Worm (Caenorhabditis elegans) whole organism, L1 larva: ENCODE measurements around the gene C10C6.7.

Source experiments
- C34B4.2 ChIP-seq: sonication (generic microtip); optimal IDR thresholded peaks from 2 replicates; lab custom pipeline; 2017; ENCODE audit warnings: mild to moderate bottlenecking, missing genetic modification characterization, missing compliant biosample characterization
- Y116A8C.19 ChIP-seq: sonication (generic microtip); optimal IDR thresholded peaks from 2 replicates; lab custom pipeline; 2016; ENCODE audit warnings: missing compliant biosample characterization, missing genetic modification characterization, borderline replicate concordance
- aha-1 ChIP-seq: fragments of 150-350 bp; optimal IDR thresholded peaks from 2 replicates; lab custom pipeline; 2014; ENCODE audit warnings: missing biosample characterization, missing genetic modification characterization
- blmp-1 ChIP-seq: fragments of 150-350 bp; optimal IDR thresholded peaks from 2 replicates; lab custom pipeline; 2014; ENCODE audit warnings: missing biosample characterization, missing genetic modification characterization
- ceh-8 ChIP-seq: fragments of 200-800 bp; sonication (Bioruptor generic); optimal IDR thresholded peaks from 2 replicates; lab custom pipeline; 2018; ENCODE audit warnings: mild to moderate bottlenecking, missing genetic modification characterization, moderate library complexity, missing compliant biosample characterization
- ceh-82 ChIP-seq, 3 experiments: fragments of 150-350 bp in 1 of 3; sonication (generic microtip) in 2 of 3; optimal IDR thresholded peaks; 2 replicates each; lab custom pipeline; 2014 to 2017; ENCODE audit warnings: missing biosample characterization in 3 of 3, missing genetic modification characterization in 3 of 3
- dpl-1 ChIP-seq, 3 experiments: fragments of 150-350 bp in 2 of 3; sonication (generic microtip) in 1 of 3; optimal IDR thresholded peaks; 2 replicates each; lab custom pipeline; 2014 to 2017; ENCODE audit warnings: missing biosample characterization in 3 of 3, missing genetic modification characterization in 3 of 3, missing genetic modification reagents in 3 of 3
- dsc-1 ChIP-seq: sonication (generic microtip); optimal IDR thresholded peaks from 2 replicates; lab custom pipeline; 2016; ENCODE audit warnings: mild to moderate bottlenecking, missing genetic modification characterization, missing compliant biosample characterization
- egl-13 ChIP-seq: sonication (generic microtip); optimal IDR thresholded peaks from 2 replicates; lab custom pipeline; 2016; ENCODE audit warnings: missing genotype, missing genetic modification reagents, missing genetic modification characterization, missing compliant biosample characterization
- ets-5 ChIP-seq: fragments of 200-800 bp; sonication (Bioruptor generic); IDR thresholded peaks from 2 replicates; pipeline ENCODE4 v1.3.6; 2022; ENCODE audit warnings: missing genetic modification characterization, missing compliant biosample characterization
- fkh-4 ChIP-seq: sonication (generic microtip); optimal IDR thresholded peaks from 2 replicates; lab custom pipeline; 2016; ENCODE audit warnings: missing compliant biosample characterization, missing genetic modification characterization, borderline replicate concordance
- grh-1 ChIP-seq: fragments of 200-800 bp; sonication (Bioruptor generic); IDR thresholded peaks from 2 replicates; pipeline ENCODE4 v1.3.6; 2022; ENCODE audit warnings: missing genetic modification reagents, missing genetic modification characterization, missing compliant biosample characterization
- hlh-17 ChIP-seq: fragments of 200-800 bp; sonication (Bioruptor generic); optimal IDR thresholded peaks from 2 replicates; lab custom pipeline; 2018; ENCODE audit warnings: missing genetic modification characterization, mild to moderate bottlenecking, missing compliant biosample characterization, moderate library complexity, borderline replicate concordance
- hlh-4 ChIP-seq: sonication (generic microtip); optimal IDR thresholded peaks from 2 replicates; lab custom pipeline; 2016; ENCODE audit warnings: mild to moderate bottlenecking, missing genetic modification characterization, missing compliant biosample characterization
- hpl-2 ChIP-seq: fragments of 150-350 bp; optimal IDR thresholded peaks from 2 replicates; lab custom pipeline; 2014; ENCODE audit warnings: missing biosample characterization, missing genetic modification reagents, missing genetic modification characterization
- irx-1 ChIP-seq: sonication (generic microtip); optimal IDR thresholded peaks from 2 replicates; lab custom pipeline; 2016; ENCODE audit warnings: missing genetic modification characterization, missing compliant biosample characterization
- lin-13 ChIP-seq: fragments of 150-350 bp; optimal IDR thresholded peaks from 2 replicates; lab custom pipeline; 2014; ENCODE audit warnings: missing biosample characterization, missing genetic modification reagents, missing genetic modification characterization
- lin-14 ChIP-seq: fragments of 200-800 bp; sonication (Bioruptor generic); optimal IDR thresholded peaks from 2 replicates; lab custom pipeline; 2018; ENCODE audit warnings: mild to moderate bottlenecking, missing genetic modification characterization, moderate library complexity, missing compliant biosample characterization
- lin-15B ChIP-seq: fragments of 150-350 bp; sonication (generic microtip); optimal IDR thresholded peaks from 3 replicates; lab custom pipeline; 2014; ENCODE audit warnings: missing biosample characterization, missing genetic modification characterization
- lin-35 ChIP-seq, 2 experiments: fragments of 150-350 bp; optimal IDR thresholded peaks; 2 replicates each; lab custom pipeline; 2014; ENCODE audit warnings: missing biosample characterization in 2 of 2, missing genetic modification characterization in 2 of 2, missing genetic modification reagents in 2 of 2
- lin-39 ChIP-seq: fragments of 150-350 bp; optimal IDR thresholded peaks from 2 replicates; lab custom pipeline; 2014; ENCODE audit warnings: missing biosample characterization, missing genetic modification reagents, missing genetic modification characterization
- lir-3 ChIP-seq: sonication (generic microtip); optimal IDR thresholded peaks from 2 replicates; lab custom pipeline; 2016; ENCODE audit warnings: mild to moderate bottlenecking, missing genetic modification characterization, moderate library complexity, missing compliant biosample characterization; ENCODE audit not compliant: poor library complexity
- lsy-2 ChIP-seq, 2 experiments: fragments of 150-350 bp; optimal IDR thresholded peaks; 2 replicates each; lab custom pipeline; 2014; ENCODE audit warnings: missing biosample characterization in 2 of 2, missing genetic modification characterization in 2 of 2
- nhr-11 ChIP-seq: fragments of 150-350 bp; optimal IDR thresholded peaks from 2 replicates; lab custom pipeline; 2014; ENCODE audit warnings: missing biosample characterization, missing genetic modification characterization
- nhr-12 ChIP-seq: sonication (generic microtip); optimal IDR thresholded peaks from 2 replicates; lab custom pipeline; 2017; ENCODE audit warnings: missing biosample characterization, missing genetic modification characterization
- nhr-237 ChIP-seq: fragments of 150-350 bp; optimal IDR thresholded peaks from 2 replicates; lab custom pipeline; 2014; ENCODE audit warnings: missing biosample characterization, missing genetic modification characterization
- nhr-47 ChIP-seq: sonication (generic microtip); optimal IDR thresholded peaks from 2 replicates; lab custom pipeline; 2016; ENCODE audit warnings: mild to moderate bottlenecking, missing genetic modification characterization, moderate library complexity, missing compliant biosample characterization
- nhr-71 ChIP-seq: sonication (generic microtip); optimal IDR thresholded peaks from 2 replicates; lab custom pipeline; 2016; ENCODE audit warnings: mild to moderate bottlenecking, missing genetic modification characterization, moderate library complexity, missing compliant biosample characterization
- nhr-76 ChIP-seq: sonication (generic microtip); optimal IDR thresholded peaks from 2 replicates; lab custom pipeline; 2017; ENCODE audit warnings: missing biosample characterization, missing genetic modification characterization
- nhr-84 ChIP-seq: sonication (generic microtip); optimal IDR thresholded peaks from 2 replicates; lab custom pipeline; 2017; ENCODE audit warnings: missing biosample characterization, missing genetic modification characterization
- nhr-85 ChIP-seq: sonication (generic microtip); peaks from one replicate; lab custom pipeline; 2016; ENCODE audit warnings: missing genetic modification characterization, inconsistent platforms, missing compliant biosample characterization
- pqm-1 ChIP-seq: sonication (generic microtip); optimal IDR thresholded peaks from 3 replicates; lab custom pipeline; 2017; ENCODE audit warnings: missing biosample characterization, missing genetic modification characterization
- snpc-4 ChIP-seq: fragments of 150-350 bp; optimal IDR thresholded peaks from 2 replicates; lab custom pipeline; 2014; ENCODE audit warnings: missing biosample characterization, missing genetic modification characterization
- snu-23 ChIP-seq: sonication (generic microtip); optimal IDR thresholded peaks from 2 replicates; lab custom pipeline; 2016; ENCODE audit warnings: missing genetic modification characterization, missing compliant biosample characterization
- sptf-1 ChIP-seq: fragments of 150-350 bp; optimal IDR thresholded peaks from 2 replicates; lab custom pipeline; 2014; ENCODE audit warnings: missing biosample characterization, missing genetic modification characterization
- sup-37 ChIP-seq: fragments of 200-800 bp; sonication (Bioruptor generic); optimal IDR thresholded peaks from 2 replicates; lab custom pipeline; 2018; ENCODE audit warnings: mild to moderate bottlenecking, missing genetic modification characterization, missing compliant biosample characterization
- tlp-1 ChIP-seq: fragments of 150-350 bp; optimal IDR thresholded peaks from 2 replicates; lab custom pipeline; 2014; ENCODE audit warnings: missing biosample characterization, missing genetic modification characterization
- zag-1 ChIP-seq: fragments of 150-350 bp; optimal IDR thresholded peaks from 2 replicates; lab custom pipeline; 2014; ENCODE audit warnings: missing biosample characterization, missing genetic modification characterization
- zip-4 ChIP-seq: fragments of 200-800 bp; sonication (Bioruptor generic); optimal IDR thresholded peaks from 2 replicates; lab custom pipeline; 2018; ENCODE audit warnings: mild to moderate bottlenecking, missing genetic modification characterization, moderate library complexity, missing compliant biosample characterization
- ztf-11 ChIP-seq, 2 experiments: sonication (generic microtip); optimal IDR thresholded peaks; 2 replicates each; lab custom pipeline; 2016 to 2017; ENCODE audit warnings: missing genetic modification characterization in 2 of 2, missing biosample characterization in 1 of 2, missing compliant biosample characterization in 1 of 2

The C10C6.7 gene

ce11 chrIV:11455824-11456223 is 11.5 kb downstream of the C10C6.7 start:
- no peak for TF ChIP-seq lin-15B
- TF ChIP-seq aha-1 (tag; lab: Kevin White, UChicago) = no peak
- no peak for TF ChIP-seq lin-13 (GFP tag; lab: Kevin White, UChicago)
- TF ChIP-seq hpl-2 (GFP tag; lab: Kevin White, UChicago) = no peak
- no peak for TF ChIP-seq nhr-47
- TF ChIP-seq nhr-12 (tag; lab: Kevin White, UChicago) = no peak
- no peak for TF ChIP-seq sup-37 (GFP tag; lab: Kevin White, UChicago)
- no peak for TF ChIP-seq snpc-4 (tag; lab: Kevin White, UChicago)
- no peak for TF ChIP-seq lsy-2 (tag; optimal IDR thresholded peaks at IDR 0.05; lab: Kevin White, UChicago)
- TF ChIP-seq lir-3 (tag; lab: Kevin White, UChicago) = no peak
- TF ChIP-seq fkh-4 = no peak
- no peak for TF ChIP-seq C34B4.2 (tag; lab: Kevin White, UChicago)
- no peak for TF ChIP-seq hlh-4 (tag; lab: Kevin White, UChicago)
- no peak for TF ChIP-seq nhr-237 (tag; lab: Kevin White, UChicago)
- TF ChIP-seq lin-14 = peak; percentile 45
- no peak for TF ChIP-seq zag-1 (tag; lab: Kevin White, UChicago)
- TF ChIP-seq snu-23 (GFP tag; lab: Kevin White, UChicago) = no peak
- peak in 1 of 3 experiments; percentile 14 for TF ChIP-seq ceh-82 (tag; optimal IDR thresholded peaks at IDR 0.05; lab: Kevin White, UChicago)

ce11 chrIV:11452928-11453327 is 14.4 kb downstream of the C10C6.7 start:
- TF ChIP-seq nhr-11 (no peak), nhr-84 (tag; lab: Kevin White, UChicago) (no peak), lin-39 (tag; lab: Kevin White, UChicago) (no peak), pqm-1 (tag; lab: Kevin White, UChicago) (no peak), ztf-11 (tag; optimal IDR thresholded peaks at IDR 0.05; lab: Kevin White, UChicago) (no peak), nhr-71 (no peak), ceh-8 (GFP tag; lab: Kevin White, UChicago) (no peak), nhr-76 (tag; lab: Kevin White, UChicago) (no peak), ceh-82 (tag; optimal IDR thresholded peaks at IDR 0.05; lab: Kevin White, UChicago) (no peak), hlh-17 (no peak), lsy-2 (tag; optimal IDR thresholded peaks at IDR 0.05; lab: Kevin White, UChicago) (no peak), dpl-1 (GFP tag; optimal IDR thresholded peaks at IDR 0.05; lab: Kevin White, UChicago) (no peak), zip-4 (no peak), irx-1 (tag; lab: Kevin White, UChicago) (no peak), lin-35 (GFP tag; optimal IDR thresholded peaks at IDR 0.05; lab: Kevin White, UChicago) (no peak), tlp-1 (tag; lab: Kevin White, UChicago) (no peak), ets-5 (GFP tag; lab: Robert Waterston, UW) (no peak), hpl-2 (GFP tag; lab: Kevin White, UChicago) (no peak)

ce11 chrIV:11438255-11438654 is 29.1 kb downstream of the C10C6.7 start:
- TF ChIP-seq blmp-1 = peak; percentile 60
- TF ChIP-seq sptf-1 = no peak

ce11 chrIV:11435761-11436160 is 31.6 kb downstream of the C10C6.7 start:
- TF ChIP-seq dsc-1 (tag; lab: Kevin White, UChicago) (peak; percentile 92), sup-37 (GFP tag; lab: Kevin White, UChicago) (no peak), nhr-85 (peak; percentile 45), grh-1 (GFP tag; lab: Robert Waterston, UW) (no peak), Y116A8C.19 (tag; lab: Kevin White, UChicago) (no peak), zag-1 (tag; lab: Kevin White, UChicago) (no peak), nhr-71 (peak; percentile 4), egl-13 (tag; lab: Kevin White, UChicago) (peak; percentile 10)
